Worm (Caenorhabditis elegans) whole organism, young adult: ENCODE data around the gene pcp-3.

Experiments
- B0035.1 ChIP-seq: sonication (generic microtip); optimal IDR thresholded peaks from 2 replicates; lab custom pipeline; 2016; ENCODE audit warnings: missing genetic modification characterization, mild to moderate bottlenecking, missing compliant biosample characterization, missing genotype, missing genetic modification reagents
- C06A6.2 ChIP-seq: fragments of 200-800 bp; sonication (Bioruptor generic); conservative IDR thresholded peaks from 2 replicates; pipeline ENCODE4 v1.3.6; 2022; ENCODE audit warnings: missing genetic modification characterization, missing compliant biosample characterization
- F39B2.1 ChIP-seq: fragments of 200-800 bp; sonication (Bioruptor generic); IDR thresholded peaks from 2 replicates; pipeline ENCODE4 v1.3.6; 2022; ENCODE audit warnings: missing genetic modification reagents, missing genetic modification characterization, missing compliant biosample characterization
- F52B5.7 ChIP-seq: sonication (generic microtip); optimal IDR thresholded peaks from 2 replicates; lab custom pipeline; 2016; ENCODE audit warnings: mild to moderate bottlenecking, missing genetic modification characterization, missing compliant biosample characterization
- F55B11.4 ChIP-seq: sonication (generic microtip); optimal IDR thresholded peaks from 2 replicates; lab custom pipeline; 2016; ENCODE audit warnings: missing compliant biosample characterization, missing genetic modification characterization, borderline replicate concordance; ENCODE audit not compliant: insufficient read depth
- F57C9.4 ChIP-seq: sonication (generic microtip); optimal IDR thresholded peaks from 2 replicates; lab custom pipeline; 2017; ENCODE audit warnings: mild to moderate bottlenecking, missing genetic modification characterization, missing compliant biosample characterization
- K11D2.4 ChIP-seq: fragments of 200-800 bp; sonication (Bioruptor generic); IDR thresholded peaks from 2 replicates; pipeline ENCODE4 v1.3.6; 2022; ENCODE audit warnings: missing genetic modification reagents, missing genetic modification characterization, missing compliant biosample characterization
- Y53F4B.3 ChIP-seq: fragments of 200-800 bp; sonication (Bioruptor generic); IDR thresholded peaks from 2 replicates; pipeline ENCODE4 v1.3.6; 2022; ENCODE audit warnings: missing genetic modification reagents, missing genetic modification characterization, missing compliant biosample characterization
- Y95B8A.8 ChIP-seq: fragments of 200-800 bp; sonication (Bioruptor generic); IDR thresholded peaks from 2 replicates; pipeline ENCODE4 v1.3.6; 2022; ENCODE audit warnings: missing genetic modification reagents, missing genetic modification characterization, missing compliant biosample characterization
- ZK185.1 ChIP-seq: sonication (generic microtip); optimal IDR thresholded peaks from 2 replicates; lab custom pipeline; 2016; ENCODE audit warnings: mild to moderate bottlenecking, missing genetic modification characterization, missing compliant biosample characterization; ENCODE audit not compliant: poor library complexity, severe bottlenecking
- aptf-2 ChIP-seq: fragments of 200-800 bp; sonication (Bioruptor generic); conservative IDR thresholded peaks from 2 replicates; pipeline ENCODE4 v1.3.6; 2022; ENCODE audit warnings: missing genetic modification reagents, missing genetic modification characterization, missing compliant biosample characterization
- aptf-3 ChIP-seq: fragments of 200-800 bp; sonication (Bioruptor generic); IDR thresholded peaks from 2 replicates; pipeline ENCODE4 v1.3.6; 2022; ENCODE audit warnings: missing genetic modification characterization, missing compliant biosample characterization
- attf-3 ChIP-seq: fragments of 200-800 bp; sonication (Bioruptor generic); conservative IDR thresholded peaks from 2 replicates; pipeline ENCODE4 v1.3.6; 2022; ENCODE audit warnings: missing genetic modification reagents, missing genetic modification characterization, missing compliant biosample characterization
- attf-6 ChIP-seq: fragments of 200-800 bp; sonication (Bioruptor generic); IDR thresholded peaks from 2 replicates; pipeline ENCODE4 v1.3.6; 2022; ENCODE audit warnings: missing genetic modification reagents, missing genetic modification characterization, missing compliant biosample characterization
- bed-1 ChIP-seq: fragments of 200-800 bp; sonication (Bioruptor generic); IDR thresholded peaks from 2 replicates; pipeline ENCODE4 v1.3.6; 2022; ENCODE audit warnings: missing genetic modification reagents, missing genetic modification characterization, missing compliant biosample characterization
- cebp-1 ChIP-seq, 2 experiments: fragments of 200-800 bp in 1 of 2; sonication (Bioruptor generic) in 1 of 2; sonication (generic microtip) in 1 of 2; IDR thresholded peaks in 1 of 2; optimal IDR thresholded peaks in 1 of 2; 2 replicates each; pipeline versions ENCODE4 v1.3.6 to Lab custom; 2017 to 2022; ENCODE audit warnings: missing compliant biosample characterization in 2 of 2, missing genetic modification characterization in 2 of 2, mild to moderate bottlenecking in 1 of 2, missing genetic modification reagents in 1 of 2, moderate library complexity in 1 of 2
- cebp-2 ChIP-seq: fragments of 200-800 bp; sonication (Bioruptor generic); IDR thresholded peaks from 2 replicates; pipeline ENCODE4 v1.3.6; 2022; ENCODE audit warnings: missing genetic modification characterization, missing compliant biosample characterization
- ceh-27 ChIP-seq: fragments of 200-800 bp; sonication (Bioruptor generic); optimal IDR thresholded peaks from 2 replicates; lab custom pipeline; 2018; ENCODE audit warnings: mild to moderate bottlenecking, missing genetic modification characterization, moderate library complexity, missing compliant biosample characterization
- ceh-79 ChIP-seq: sonication (generic microtip); optimal IDR thresholded peaks from 2 replicates; lab custom pipeline; 2017; ENCODE audit warnings: mild to moderate bottlenecking, missing genetic modification characterization, missing compliant biosample characterization
- dox-1 ChIP-seq: fragments of 200-800 bp; sonication (Bioruptor generic); IDR thresholded peaks from 2 replicates; pipeline ENCODE4 v1.3.6; 2022; ENCODE audit warnings: missing genetic modification reagents, missing genetic modification characterization, missing compliant biosample characterization
- efl-1 ChIP-seq: fragments of 150-350 bp; optimal IDR thresholded peaks from 2 replicates; lab custom pipeline; 2014; ENCODE audit warnings: missing biosample characterization, missing genetic modification reagents, missing genetic modification characterization
- egl-18 ChIP-seq: fragments of 200-800 bp; sonication (Bioruptor generic); IDR thresholded peaks from 2 replicates; pipeline ENCODE4 v1.3.6; 2022; ENCODE audit warnings: missing genetic modification reagents, missing genetic modification characterization, missing compliant biosample characterization
- egrh-3 ChIP-seq: fragments of 200-800 bp; sonication (Bioruptor generic); IDR thresholded peaks from 2 replicates; pipeline ENCODE4 v1.3.6; 2022; ENCODE audit warnings: missing genetic modification reagents, missing genetic modification characterization, missing compliant biosample characterization
- him-1 ChIP-seq: sonication (generic microtip); optimal IDR thresholded peaks from 2 replicates; lab custom pipeline; 2016; ENCODE audit warnings: missing genotype, missing genetic modification reagents, missing genetic modification characterization, missing compliant biosample characterization
- hlh-12 ChIP-seq: sonication (generic microtip); optimal IDR thresholded peaks from 2 replicates; lab custom pipeline; 2016; ENCODE audit warnings: missing genetic modification characterization, missing compliant biosample characterization
- hlh-26 ChIP-seq: fragments of 200-800 bp; sonication (Bioruptor generic); conservative IDR thresholded peaks from 2 replicates; pipeline ENCODE4 v1.3.6; 2022; ENCODE audit warnings: missing genetic modification reagents, missing genetic modification characterization, missing compliant biosample characterization
- hmg-1.2 ChIP-seq: fragments of 200-800 bp; sonication (Bioruptor generic); IDR thresholded peaks from 2 replicates; pipeline ENCODE4 v1.3.6; 2022; ENCODE audit warnings: missing genetic modification reagents, missing genetic modification characterization, missing compliant biosample characterization
- hsf-1 ChIP-seq: fragments of 200-800 bp; sonication (Bioruptor generic); IDR thresholded peaks from 2 replicates; pipeline ENCODE4 v1.3.6; 2022; ENCODE audit warnings: missing genetic modification reagents, missing genetic modification characterization, missing compliant biosample characterization
- let-607 ChIP-seq, 2 experiments: fragments of 200-800 bp in 1 of 2; sonication (Bioruptor generic) in 1 of 2; sonication (generic microtip) in 1 of 2; optimal IDR thresholded peaks; 2 replicates each; lab custom pipeline; 2016 to 2018; ENCODE audit warnings: mild to moderate bottlenecking in 2 of 2, missing compliant biosample characterization in 2 of 2, missing genetic modification characterization in 2 of 2, moderate library complexity in 2 of 2, missing genotype in 1 of 2
- lsy-27 ChIP-seq: sonication (generic microtip); optimal IDR thresholded peaks from 2 replicates; lab custom pipeline; 2017; ENCODE audit warnings: missing genetic modification characterization, mild to moderate bottlenecking, missing compliant biosample characterization, antibody characterized with exemption, missing genotype, borderline replicate concordance; ENCODE audit not compliant: insufficient read depth
- madf-6 ChIP-seq: fragments of 200-800 bp; sonication (Bioruptor generic); IDR thresholded peaks from 2 replicates; pipeline ENCODE4 v1.3.6; 2022; ENCODE audit warnings: missing genetic modification reagents, missing genetic modification characterization, missing compliant biosample characterization
- madf-8 ChIP-seq: fragments of 200-800 bp; sonication (Bioruptor generic); conservative IDR thresholded peaks from 2 replicates; pipeline ENCODE4 v1.3.6; 2022; ENCODE audit warnings: missing genetic modification reagents, missing genetic modification characterization, missing compliant biosample characterization
- mes-4 ChIP-seq: sonication (generic microtip); optimal IDR thresholded peaks from 2 replicates; lab custom pipeline; 2016; ENCODE audit warnings: missing genotype, missing genetic modification characterization, missing compliant biosample characterization
- nfya-1 ChIP-seq: sonication (generic microtip); optimal IDR thresholded peaks from 2 replicates; lab custom pipeline; 2017; ENCODE audit warnings: antibody characterized with exemption, missing compliant biosample characterization, missing genetic modification characterization, borderline replicate concordance; ENCODE audit not compliant: insufficient read depth
- nfyb-1 ChIP-seq: fragments of 200-800 bp; sonication (Bioruptor generic); IDR thresholded peaks from 2 replicates; pipeline ENCODE4 v1.3.6; 2022; ENCODE audit warnings: missing genetic modification reagents, missing genetic modification characterization, missing compliant biosample characterization
- nhr-120 ChIP-seq: fragments of 200-800 bp; sonication (Bioruptor generic); IDR thresholded peaks from 2 replicates; pipeline ENCODE4 v1.3.6; 2022; ENCODE audit warnings: missing genetic modification characterization, missing compliant biosample characterization
- nhr-179 ChIP-seq: sonication (generic microtip); optimal IDR thresholded peaks from 2 replicates; lab custom pipeline; 2016; ENCODE audit warnings: mild to moderate bottlenecking, missing genetic modification characterization, missing compliant biosample characterization
- pha-4 ChIP-seq: fragments of 150-350 bp; sonication (generic microtip); optimal IDR thresholded peaks from 2 replicates; lab custom pipeline; 2014; ENCODE audit warnings: missing biosample characterization, missing genetic modification reagents, missing genetic modification characterization
- rec-8 ChIP-seq, 2 experiments: sonication (generic microtip); optimal IDR thresholded peaks; 2 replicates each; lab custom pipeline; 2016; ENCODE audit warnings: mild to moderate bottlenecking in 2 of 2, missing genetic modification characterization in 2 of 2, missing genetic modification reagents in 2 of 2, missing genotype in 2 of 2, missing biosample characterization in 1 of 2, missing compliant biosample characterization in 1 of 2, moderate library complexity in 1 of 2
- sea-2 ChIP-seq: fragments of 200-800 bp; sonication (Bioruptor generic); IDR thresholded peaks from 2 replicates; pipeline ENCODE4 v1.3.6; 2022; ENCODE audit warnings: missing genetic modification characterization, missing compliant biosample characterization
- snpc-3.4 ChIP-seq: sonication (generic microtip); optimal IDR thresholded peaks from 2 replicates; lab custom pipeline; 2017; ENCODE audit warnings: missing genetic modification characterization, mild to moderate bottlenecking, missing compliant biosample characterization, antibody characterized with exemption, moderate library complexity, missing genotype, missing genetic modification reagents
- somi-1 ChIP-seq: fragments of 200-800 bp; sonication (Bioruptor generic); optimal IDR thresholded peaks from 2 replicates; lab custom pipeline; 2018; ENCODE audit warnings: mild to moderate bottlenecking, missing genetic modification characterization, missing compliant biosample characterization
- tbx-9 ChIP-seq: sonication (generic microtip); optimal IDR thresholded peaks from 2 replicates; lab custom pipeline; 2016; ENCODE audit warnings: borderline replicate concordance, missing genetic modification characterization, inconsistent platforms, missing compliant biosample characterization
- unc-62 ChIP-seq: fragments of 150-350 bp; optimal IDR thresholded peaks from 2 replicates; lab custom pipeline; 2014; ENCODE audit warnings: missing biosample characterization, missing genetic modification reagents, missing genetic modification characterization
- ztf-18 ChIP-seq: sonication (generic microtip); optimal IDR thresholded peaks from 2 replicates; lab custom pipeline; 2016; ENCODE audit warnings: missing genotype, mild to moderate bottlenecking, missing genetic modification characterization, missing compliant biosample characterization
- ztf-28 ChIP-seq: fragments of 200-800 bp; sonication (Bioruptor generic); IDR thresholded peaks from 2 replicates; pipeline ENCODE4 v1.3.6; 2022; ENCODE audit warnings: missing genetic modification reagents, missing genetic modification characterization, missing compliant biosample characterization
- ztf-6 ChIP-seq: fragments of 200-800 bp; sonication (Bioruptor generic); IDR thresholded peaks from 2 replicates; pipeline ENCODE4 v1.3.6; 2022; ENCODE audit warnings: missing genetic modification reagents, missing genetic modification characterization, missing compliant biosample characterization

Gene pcp-3

ce11 chrIV:9191183-9191582, 32.4 kb upstream of the pcp-3 start (continued):
- TF ChIP-seq cebp-1 (GFP tag; IDR thresholded peaks at IDR 0.05; lab: Robert Waterston, UW) (peak; percentile 52; the same call in 1 of the 2 replicates), cebp-1 (tag; optimal IDR thresholded peaks at IDR 0.05; lab: Kevin White, UChicago) (no peak), egl-18 (GFP tag; lab: Robert Waterston, UW) (no peak), efl-1 (GFP tag; lab: Kevin White, UChicago) (no peak), Y95B8A.8 (GFP tag; lab: Robert Waterston, UW) (no peak), C06A6.2 (0 out of 2 replicates have a peak, but pooled peaks have one; percentile 32), ztf-18 (tag; lab: Kevin White, UChicago) (peak; percentile 48), ztf-6 (GFP tag; lab: Robert Waterston, UW) (no peak; the same call in 1 of the 2 replicates), madf-8 (0 out of 2 replicates have a peak, but pooled peaks have one; percentile 5), cebp-2 (GFP tag; lab: Robert Waterston, UW) (no peak), ZK185.1 (peak; percentile 90), F57C9.4 (tag; lab: Kevin White, UChicago) (no peak), him-1 (tag; lab: Kevin White, UChicago) (peak; percentile 89), ceh-79 (tag; lab: Kevin White, UChicago) (no peak), hsf-1 (GFP tag; lab: Robert Waterston, UW) (no peak), tbx-9 (no peak), nhr-179 (tag; lab: Kevin White, UChicago) (no peak), B0035.1 (tag; lab: Kevin White, UChicago) (no peak), nfyb-1 (GFP tag; lab: Robert Waterston, UW) (peak; percentile 87), F52B5.7 (tag; lab: Kevin White, UChicago) (no peak), F55B11.4 (no peak), unc-62 (GFP tag; lab: Kevin White, UChicago) (no peak), sea-2 (no peak), dox-1 (no peak), hmg-1.2 (GFP tag; lab: Robert Waterston, UW) (peak; percentile 73), attf-3 (GFP tag; lab: Robert Waterston, UW) (0 out of 2 replicates have a peak, but pooled peaks have one; percentile 45), aptf-2 (GFP tag; lab: Robert Waterston, UW) (0 out of 2 replicates have a peak, but pooled peaks have one; percentile 36), snpc-3.4 (tag; lab: Kevin White, UChicago) (peak; percentile 75), ztf-28 (GFP tag; lab: Robert Waterston, UW) (0 out of 2 replicates have a peak, but pooled peaks have one; percentile 62), rec-8 (tag; optimal IDR thresholded peaks at IDR 0.05; lab: Kevin White, UChicago) (peak; percentile 30 to 71), attf-6 (peak; percentile 61; the same call in 1 of the 2 replicates), somi-1 (GFP tag; lab: Kevin White, UChicago) (no peak), nhr-120 (no peak), nfya-1 (tag; lab: Kevin White, UChicago) (no peak), Y53F4B.3 (GFP tag; lab: Robert Waterston, UW) (no peak), lsy-27 (peak; percentile 29), aptf-3 (no peak), mes-4 (peak; percentile 63), let-607 (tag; optimal IDR thresholded peaks at IDR 0.05; lab: Kevin White, UChicago) (peak in 1 of 2 experiments; percentile 46), madf-6 (no peak), egrh-3 (GFP tag; lab: Robert Waterston, UW) (no peak), hlh-26 (GFP tag; lab: Robert Waterston, UW) (no peak), K11D2.4 (GFP tag; lab: Robert Waterston, UW) (no peak), F39B2.1 (no peak), pha-4 (tag; lab: Kevin White, UChicago) (no peak), bed-1 (GFP tag; lab: Robert Waterston, UW) (no peak), hlh-12 (tag; lab: Kevin White, UChicago) (peak; percentile 75), ceh-27 (GFP tag; lab: Kevin White, UChicago) (peak; percentile 84)
